Fruit fly (Drosophila melanogaster): ENCODE measurements around the gene ppk22.

The ppk22 gene

DNA sequence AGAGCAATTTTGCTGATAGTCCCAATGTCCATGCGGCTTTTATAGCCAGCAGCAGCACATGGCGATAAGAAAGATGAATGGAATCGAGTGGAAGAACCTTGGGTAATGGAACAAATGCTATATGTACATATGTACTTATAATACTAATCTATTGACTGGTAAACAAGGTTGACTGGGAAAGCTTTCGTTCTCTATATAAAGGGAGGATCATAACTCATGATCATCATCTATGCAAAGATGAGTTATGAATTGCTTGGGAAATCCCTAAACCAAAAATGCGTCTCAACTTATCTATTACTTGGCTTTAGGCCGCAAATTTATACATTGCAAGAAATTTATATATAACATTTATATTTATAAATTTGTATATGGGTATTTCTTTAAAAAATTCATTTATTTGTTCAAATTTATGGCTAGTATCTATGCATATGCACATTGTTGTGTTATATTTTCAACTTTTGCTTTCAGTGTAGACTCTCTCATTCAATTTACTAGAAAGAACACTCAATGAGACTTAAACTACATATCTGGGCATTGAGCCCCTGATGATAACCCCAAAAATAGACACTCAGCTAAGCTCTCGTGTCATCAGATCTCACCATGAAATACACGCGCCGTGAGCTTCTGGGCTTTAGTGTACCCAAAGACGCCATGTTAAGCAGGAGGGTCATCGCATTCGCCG lies 5.3 kb upstream of the ppk22 start, which contains the start of the genes Srg1 and Elal:
TSS of gene Srg1 (minus strand) at position 14 of the 682 bp plus-strand sequence.
TSS of gene Elal (plus strand) at position 632 of the 682 bp plus-strand sequence.
- TF ChIP-seq CG8159 (tag; optimal IDR thresholded peaks at IDR 0.05) (peak; percentile 21), CG4496 (GFP tag; IDR thresholded peaks at IDR 0.05) (0 out of 3 replicates have a peak, but pooled peaks have one; percentile 33), CG15710 (tag; optimal IDR thresholded peaks at IDR 0.05) (peak; percentile 4), fd96Ca (GFP tag; IDR thresholded peaks at IDR 0.05) (no peak), CG9948 (tag; optimal IDR thresholded peaks at IDR 0.05) (peak; percentile 29), CG17806 (tag; optimal IDR thresholded peaks at IDR 0.05) (peak; percentile 13), CG14655 (GFP tag; optimal IDR thresholded peaks at IDR 0.05) (no peak)

DNA sequence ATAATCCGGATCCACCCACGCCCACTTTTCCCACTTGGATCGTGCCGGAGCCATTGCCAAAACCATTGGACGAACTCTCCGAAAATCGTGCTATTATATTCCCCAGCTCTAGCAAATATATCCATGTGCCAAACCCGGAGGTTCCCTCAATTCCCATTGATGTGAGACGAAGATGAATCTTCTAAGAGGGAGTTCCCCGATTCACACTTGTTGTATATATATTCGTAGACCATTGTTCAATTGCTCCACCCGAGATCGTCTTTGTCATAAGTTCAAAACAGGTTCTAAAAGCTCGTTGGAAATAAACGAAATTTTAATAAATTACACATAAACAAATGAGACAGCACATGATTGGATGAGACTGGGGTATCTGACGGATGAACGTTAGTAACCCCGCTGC lies 4.3 kb upstream of the ppk22 start:
- TF ChIP-seq D1 (tag; optimal IDR thresholded peaks at IDR 0.05) (no peak), CG8301 (tag; optimal IDR thresholded peaks at IDR 0.05) (no peak), CG14655 (GFP tag; optimal IDR thresholded peaks at IDR 0.05) (no peak), CG15710 (tag; optimal IDR thresholded peaks at IDR 0.05) (no peak), gl (tag; optimal IDR thresholded peaks at IDR 0.05) (no peak), CG9948 (tag; optimal IDR thresholded peaks at IDR 0.05) (no peak), Ets98B (GFP tag; IDR thresholded peaks at IDR 0.05) (no peak), Snoo (tag; optimal IDR thresholded peaks at IDR 0.05) (no peak), fd96Ca (GFP tag; IDR thresholded peaks at IDR 0.05) (no peak), CG17806 (tag; optimal IDR thresholded peaks at IDR 0.05) (no peak), CG12605 (GFP tag; IDR thresholded peaks at IDR 0.05) (no peak), CG10348 (GFP tag; IDR thresholded peaks at IDR 0.05) (no peak), EcR (GFP tag; optimal IDR thresholded peaks at IDR 0.05) (no peak), CG32121 (GFP tag; IDR thresholded peaks at IDR 0.05) (no peak), CG8159 (tag; optimal IDR thresholded peaks at IDR 0.05) (no peak), CG34367 (tag; optimal IDR thresholded peaks at IDR 0.05) (no peak), Pif1B (GFP tag; optimal IDR thresholded peaks at IDR 0.05) (no peak), CG4496 (GFP tag; IDR thresholded peaks at IDR 0.05) (no peak), CG13204 (GFP tag; optimal IDR thresholded peaks at IDR 0.05) (no peak), rn (GFP tag; IDR thresholded peaks at IDR 0.05) (no peak)

DNA sequence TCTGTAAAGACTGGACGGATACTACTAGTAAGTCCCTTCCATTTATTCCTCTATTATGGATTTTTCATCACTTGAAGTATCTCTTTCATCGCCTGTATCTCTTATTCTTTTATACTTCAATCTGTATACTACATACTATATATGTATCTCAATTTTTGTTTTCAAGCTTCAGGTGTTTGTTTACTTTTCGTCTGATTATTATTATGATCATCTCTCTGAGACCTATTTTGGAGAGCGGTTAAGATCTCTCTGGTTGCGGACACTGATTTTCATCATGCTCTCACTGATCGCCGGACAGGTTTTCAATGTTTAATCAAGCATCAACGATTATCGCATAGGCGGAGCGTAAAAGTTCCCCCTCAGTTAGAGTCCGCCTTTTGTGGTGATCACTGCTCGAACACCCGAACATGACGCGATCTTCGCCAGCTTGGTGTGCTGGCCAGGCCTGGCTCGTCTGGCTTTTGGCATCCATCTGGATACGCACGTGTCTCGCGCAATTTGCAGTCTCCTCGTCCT lies 3.0 kb upstream of the ppk22 start, which contains the start of gene CG7016:
TSS of gene CG7016 (plus strand) at position 358 of the 516 bp plus-strand sequence.
- TF ChIP-seq Pif1A (GFP tag; optimal IDR thresholded peaks at IDR 0.05) (no peak), CG15710 (tag; optimal IDR thresholded peaks at IDR 0.05) (no peak), fd96Ca (GFP tag; IDR thresholded peaks at IDR 0.05) (no peak), CG4496 (GFP tag; IDR thresholded peaks at IDR 0.05) (no peak), gl (tag; optimal IDR thresholded peaks at IDR 0.05) (no peak), CG32121 (GFP tag; IDR thresholded peaks at IDR 0.05) (no peak), Pif1B (GFP tag; optimal IDR thresholded peaks at IDR 0.05) (no peak), rn (GFP tag; IDR thresholded peaks at IDR 0.05) (no peak), CG14655 (GFP tag; optimal IDR thresholded peaks at IDR 0.05) (no peak), CG12605 (GFP tag; IDR thresholded peaks at IDR 0.05) (no peak), CG13204 (GFP tag; optimal IDR thresholded peaks at IDR 0.05) (no peak), CG8159 (tag; optimal IDR thresholded peaks at IDR 0.05) (no peak), Snoo (tag; optimal IDR thresholded peaks at IDR 0.05) (no peak), D1 (tag; optimal IDR thresholded peaks at IDR 0.05) (no peak), CG8301 (tag; optimal IDR thresholded peaks at IDR 0.05) (no peak)

DNA sequence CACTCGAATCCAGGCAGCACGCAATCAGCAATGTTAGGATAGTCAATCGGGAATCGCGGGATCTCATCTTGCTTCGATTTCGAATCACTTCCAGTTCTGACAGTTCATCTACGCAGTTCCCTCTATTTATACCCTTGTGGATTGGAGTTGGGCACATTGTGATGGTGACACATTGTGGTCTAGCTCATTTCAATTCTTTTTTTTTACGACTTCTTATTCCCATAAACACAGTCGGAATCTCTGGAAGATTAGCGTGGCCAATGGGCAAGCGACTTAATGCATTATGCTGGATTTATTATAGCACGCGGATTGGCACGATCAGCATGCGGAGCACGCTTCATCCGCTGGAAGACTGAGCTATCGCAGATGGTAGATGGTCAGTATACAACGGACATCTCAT lies 2.5 kb upstream of the ppk22 start, which contains the start of gene CG13640:
TSS of gene CG13640 (minus strand) at position 101 of the 400 bp plus-strand sequence.
- TF ChIP-seq Snoo (tag; optimal IDR thresholded peaks at IDR 0.05) (no peak), gl (tag; optimal IDR thresholded peaks at IDR 0.05) (no peak), Pif1B (GFP tag; optimal IDR thresholded peaks at IDR 0.05) (no peak), CG15710 (tag; optimal IDR thresholded peaks at IDR 0.05) (no peak), CG17806 (tag; optimal IDR thresholded peaks at IDR 0.05) (no peak), CG13204 (GFP tag; optimal IDR thresholded peaks at IDR 0.05) (no peak)

DNA sequence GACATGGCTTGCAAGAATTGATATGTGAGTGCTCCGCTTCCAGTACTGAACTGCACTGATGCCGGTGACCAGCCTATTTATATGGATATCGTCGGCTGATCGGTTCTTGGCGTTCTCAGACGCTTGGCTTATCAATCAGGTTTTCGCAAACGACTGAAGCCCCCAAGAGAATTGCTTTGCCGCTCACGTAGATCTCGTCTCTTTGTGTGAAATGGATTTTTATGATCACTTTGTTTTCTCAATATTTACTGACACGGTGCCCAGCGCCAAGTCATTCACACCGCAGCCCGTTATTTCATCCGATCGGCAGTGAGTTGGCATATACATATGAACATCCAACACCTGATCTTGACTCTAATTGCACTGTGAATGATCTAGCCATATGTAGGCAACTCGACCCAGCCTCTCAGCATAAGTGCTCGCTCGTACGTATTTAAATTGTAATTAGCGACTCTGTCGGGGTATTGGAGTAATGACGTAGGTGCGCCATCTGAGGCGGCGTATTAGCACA lies 770 bp upstream of the ppk22 start, which contains the start of gene CG13639:
TSS of gene CG13639 (minus strand) at position 51 of the 511 bp plus-strand sequence.
- peak; percentile 27 for TF ChIP-seq CG34367 (tag; optimal IDR thresholded peaks at IDR 0.05)
- TF ChIP-seq gl (tag; optimal IDR thresholded peaks at IDR 0.05): no peak
- peak; percentile 87 for TF ChIP-seq EcR (GFP tag; optimal IDR thresholded peaks at IDR 0.05)

DNA sequence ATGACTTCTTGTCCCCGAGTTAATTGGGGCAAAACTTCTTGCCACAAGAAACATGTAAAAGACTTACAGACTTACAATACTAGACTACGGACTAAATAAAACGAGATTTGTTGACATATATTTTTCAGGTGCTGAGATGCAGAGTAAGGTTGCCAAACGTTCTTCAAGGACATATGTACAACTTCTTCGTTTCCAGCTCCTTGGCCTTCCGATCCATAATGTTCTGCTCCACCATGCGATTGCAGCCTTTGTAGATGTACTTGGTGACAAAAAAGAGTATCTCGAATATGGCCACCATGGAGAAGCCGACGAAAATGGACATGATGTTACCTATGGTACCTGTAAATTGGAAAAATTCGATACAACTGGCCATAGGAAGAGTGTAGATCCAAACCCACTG lies 2.1 kb downstream of the ppk22 start, which contains the start of gene CAH4:
TSS of gene CAH4 (minus strand) at position 101 of the 400 bp plus-strand sequence.
- no peak for TF ChIP-seq CG13204 (GFP tag; optimal IDR thresholded peaks at IDR 0.05)
- TF ChIP-seq CG12605 (GFP tag; IDR thresholded peaks at IDR 0.05): no peak
- no peak for TF ChIP-seq Snoo (tag; optimal IDR thresholded peaks at IDR 0.05)
- no peak for TF ChIP-seq CG10348 (GFP tag; IDR thresholded peaks at IDR 0.05)
- no peak for TF ChIP-seq CG9948 (tag; optimal IDR thresholded peaks at IDR 0.05)
- TF ChIP-seq CG8301 (tag; optimal IDR thresholded peaks at IDR 0.05): no peak
- no peak for TF ChIP-seq rn (GFP tag; IDR thresholded peaks at IDR 0.05)
- TF ChIP-seq CG4496 (GFP tag; IDR thresholded peaks at IDR 0.05): no peak
- TF ChIP-seq CG15710 (tag; optimal IDR thresholded peaks at IDR 0.05): no peak
- no peak for TF ChIP-seq Ets98B (GFP tag; IDR thresholded peaks at IDR 0.05)
- no peak for TF ChIP-seq Pif1A (GFP tag; optimal IDR thresholded peaks at IDR 0.05)
- TF ChIP-seq CG14655 (GFP tag; optimal IDR thresholded peaks at IDR 0.05): no peak
- TF ChIP-seq Pif1B (GFP tag; optimal IDR thresholded peaks at IDR 0.05): no peak
